Worm (Caenorhabditis elegans): ENCODE data around the gene his-74.

Gene his-74

DNA sequence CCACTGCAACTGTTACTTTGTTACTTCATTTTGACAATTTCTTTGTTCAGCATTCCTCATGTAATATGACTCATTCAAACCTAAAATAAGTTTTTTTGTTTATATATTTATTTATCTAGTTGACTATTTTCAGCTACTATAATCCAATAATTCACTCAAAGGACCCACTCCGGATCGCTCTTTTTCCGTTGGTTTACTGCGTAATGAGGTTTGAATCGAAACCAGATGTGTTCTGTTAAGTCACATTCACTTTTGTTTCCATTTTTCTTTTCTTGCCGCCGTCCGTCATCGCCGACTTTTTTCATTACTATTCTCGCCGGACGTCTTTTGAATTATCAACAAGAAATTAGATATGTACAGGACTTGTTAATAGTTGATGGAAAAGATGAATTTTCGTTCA, 3.3 kb upstream of the his-74 start:
- TF ChIP-seq tbx-8 (GFP tag; optimal IDR thresholded peaks at IDR 0.05) (no peak), sptf-1 (tag; optimal IDR thresholded peaks at IDR 0.05) (no peak), snpc-4 (tag; optimal IDR thresholded peaks at IDR 0.05) (no peak), nhr-237 (tag; optimal IDR thresholded peaks at IDR 0.05) (no peak), zip-8 (tag; optimal IDR thresholded peaks at IDR 0.05) (no peak), sem-2 (GFP tag; optimal IDR thresholded peaks at IDR 0.05) (no peak), nhr-2 (tag; optimal IDR thresholded peaks at IDR 0.05) (no peak), mls-2 (tag; optimal IDR thresholded peaks at IDR 0.05) (no peak), unc-62 (GFP tag; optimal IDR thresholded peaks at IDR 0.05) (no peak)

DNA sequence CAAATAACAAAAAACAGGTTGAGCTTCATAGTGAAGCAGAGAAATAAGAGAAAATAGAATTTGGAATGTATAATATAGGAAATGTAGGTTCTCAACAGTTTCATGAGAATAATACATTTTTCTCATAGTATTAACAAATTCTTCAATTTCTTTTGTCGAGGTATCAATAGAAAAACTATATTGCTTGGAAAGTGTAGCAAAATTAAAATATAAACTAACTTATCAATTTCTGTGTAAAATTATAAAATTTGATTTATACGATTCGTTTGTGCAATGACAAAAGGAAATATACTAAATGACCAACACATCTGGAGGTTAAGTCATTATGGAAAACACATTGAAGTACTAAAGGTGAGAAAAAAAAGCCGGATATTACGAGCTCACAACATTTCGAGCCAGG, 1.5 kb upstream of the his-74 start, which contains the start of gene W05B10.3:
TSS of gene W05B10.3 (minus strand) at position 101 of the 400 bp plus-strand sequence.
- TF ChIP-seq flh-1 (GFP tag; optimal IDR thresholded peaks at IDR 0.05) (no peak), M03D4.4 (tag; optimal IDR thresholded peaks at IDR 0.05) (no peak), ztf-11 (tag; optimal IDR thresholded peaks at IDR 0.05) (no peak), ceh-83 (GFP tag; optimal IDR thresholded peaks at IDR 0.05) (no peak), elt-1 (tag; optimal IDR thresholded peaks at IDR 0.05; ENCODE audit: borderline replicate concordance, insufficient read depth) (no peak), elt-3 (tag; optimal IDR thresholded peaks at IDR 0.05) (no peak), nhr-2 (tag; optimal IDR thresholded peaks at IDR 0.05) (no peak), blmp-1 (tag; optimal IDR thresholded peaks at IDR 0.05) (no peak), lsy-2 (tag; optimal IDR thresholded peaks at IDR 0.05) (no peak), unc-62 (GFP tag; optimal IDR thresholded peaks at IDR 0.05) (no peak), pha-4 (tag; optimal IDR thresholded peaks at IDR 0.05) (no peak), hlh-1 (tag; optimal IDR thresholded peaks at IDR 0.05) (no peak), zip-8 (tag; optimal IDR thresholded peaks at IDR 0.05) (no peak), mls-2 (tag; optimal IDR thresholded peaks at IDR 0.05) (no peak), nhr-237 (tag; optimal IDR thresholded peaks at IDR 0.05) (no peak), snpc-4 (tag; optimal IDR thresholded peaks at IDR 0.05) (no peak), ham-2 (GFP tag; optimal IDR thresholded peaks at IDR 0.05) (no peak), unc-39 (tag; optimal IDR thresholded peaks at IDR 0.05) (no peak), lin-32 (GFP tag; optimal IDR thresholded peaks at IDR 0.05) (no peak), sptf-1 (tag; optimal IDR thresholded peaks at IDR 0.05) (no peak)

DNA sequence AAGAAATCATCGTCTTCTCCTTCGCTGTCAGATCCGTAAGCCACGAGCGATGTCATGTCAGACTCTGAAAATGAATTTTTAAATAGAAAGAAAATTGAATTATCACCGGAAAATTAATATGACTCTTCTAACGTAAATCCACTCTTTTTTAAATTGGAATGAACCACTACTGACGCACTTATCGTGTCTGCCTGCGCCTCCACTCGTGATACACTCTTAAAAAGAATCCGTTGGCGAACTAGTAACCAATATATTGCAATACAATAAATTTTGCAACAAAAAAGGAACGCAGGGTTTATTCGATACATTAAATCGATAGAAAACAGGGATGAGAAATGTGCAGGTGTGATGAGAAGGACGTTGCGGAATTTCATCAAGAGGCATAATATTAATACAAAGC, 704 bp downstream of the his-74 start, which contains the start of gene ccch-3:
TSS of gene ccch-3 (minus strand) at position 262 of the 400 bp plus-strand sequence.
- TF ChIP-seq zip-8 (tag; optimal IDR thresholded peaks at IDR 0.05) (no peak), ham-2 (GFP tag; optimal IDR thresholded peaks at IDR 0.05) (no peak), flh-1 (GFP tag; optimal IDR thresholded peaks at IDR 0.05) (no peak), ces-1 (GFP tag; optimal IDR thresholded peaks at IDR 0.05) (peak; percentile 74)

DNA sequence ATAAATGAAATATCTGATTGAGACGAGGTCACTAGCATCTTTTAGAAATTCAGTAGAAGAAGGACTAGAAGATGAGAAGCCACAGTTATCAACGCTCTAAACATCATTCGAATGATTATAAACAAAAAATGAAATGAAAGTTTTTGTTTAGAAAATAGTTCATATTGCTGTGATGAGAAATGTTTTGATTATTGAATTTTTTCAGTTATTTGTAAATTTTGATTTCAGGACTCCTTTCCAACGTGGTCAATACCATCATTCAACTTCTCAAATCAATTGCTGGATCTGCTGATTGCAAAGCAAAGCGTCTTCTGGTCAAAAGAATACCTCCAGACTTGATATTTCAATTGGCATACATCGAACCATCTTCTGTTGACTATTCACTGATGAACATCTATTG, 2.0 kb downstream of the his-74 start, which contains the start of gene W05B10.6:
TSS of gene W05B10.6 (minus strand) at position 101 of the 400 bp plus-strand sequence.
- TF ChIP-seq mep-1 (tag; optimal IDR thresholded peaks at IDR 0.05) (no peak), zip-8 (tag; optimal IDR thresholded peaks at IDR 0.05) (no peak), drap-1 (GFP tag; optimal IDR thresholded peaks at IDR 0.05) (no peak)

DNA sequence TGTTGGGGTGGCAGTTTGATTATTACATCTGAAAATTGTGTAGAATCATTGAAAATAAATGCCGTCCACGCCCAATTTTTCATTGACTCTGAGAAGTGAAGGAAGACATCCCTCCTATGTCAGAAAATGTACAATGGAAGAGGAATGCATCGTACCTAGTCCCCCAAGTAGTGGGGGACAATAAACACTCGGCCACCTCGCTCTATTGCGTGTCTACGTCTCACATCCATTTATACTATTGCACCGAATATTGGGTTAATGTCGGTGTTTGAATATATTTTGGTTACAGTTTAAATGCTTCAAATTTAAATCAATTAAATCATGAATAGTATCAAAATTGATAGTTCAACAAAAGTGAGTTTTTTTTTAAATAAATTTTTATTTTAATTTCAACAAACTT, 10.5 kb downstream of the his-74 start, which contains the start of gene lin-25:
TSS of gene lin-25 (plus strand) at position 290 of the 400 bp plus-strand sequence.
- no peak for TF ChIP-seq mls-2 (tag; optimal IDR thresholded peaks at IDR 0.05)
- peak; percentile 44 for TF ChIP-seq pha-4 (tag; optimal IDR thresholded peaks at IDR 0.05)
- peak; percentile 64 for TF ChIP-seq ces-1 (GFP tag; optimal IDR thresholded peaks at IDR 0.05)
- TF ChIP-seq hlh-1 (tag; optimal IDR thresholded peaks at IDR 0.05), result peak; percentile 11
- TF ChIP-seq sptf-1 (tag; optimal IDR thresholded peaks at IDR 0.05), result no peak
- TF ChIP-seq lsy-2 (tag; optimal IDR thresholded peaks at IDR 0.05), result peak; percentile 1
- TF ChIP-seq flh-1 (GFP tag; optimal IDR thresholded peaks at IDR 0.05), result no peak
- no peak for TF ChIP-seq nhr-237 (tag; optimal IDR thresholded peaks at IDR 0.05)
- TF ChIP-seq cnd-1 (tag; optimal IDR thresholded peaks at IDR 0.05), result no peak
- TF ChIP-seq mep-1 (tag; optimal IDR thresholded peaks at IDR 0.05), result peak; percentile 43
- no peak for TF ChIP-seq nhr-12 (tag; optimal IDR thresholded peaks at IDR 0.05)
- no peak for TF ChIP-seq ceh-83 (GFP tag; optimal IDR thresholded peaks at IDR 0.05)

DNA sequence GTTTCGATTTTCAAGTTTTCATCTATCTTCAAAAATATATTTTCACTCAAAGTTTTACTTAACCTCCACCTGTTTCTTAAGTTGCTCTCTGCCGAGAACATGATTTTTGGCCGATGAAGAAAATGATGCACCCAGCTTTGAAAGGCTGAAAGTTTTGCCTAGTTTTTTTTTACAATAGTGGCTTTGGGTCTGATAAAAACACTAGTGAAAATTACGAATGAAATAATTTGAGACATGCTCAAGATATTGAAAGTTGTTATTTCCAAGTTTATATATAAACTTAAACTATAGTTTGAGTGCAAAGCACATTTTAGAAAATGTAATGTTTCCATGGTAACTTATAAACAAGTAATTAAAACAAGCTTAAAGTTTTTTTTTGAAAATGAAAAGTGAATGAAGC, 10.9 kb downstream of the his-74 start, which contains the start of gene gpa-9:
TSS of gene gpa-9 (minus strand) at position 101 of the 400 bp plus-strand sequence.
- TF ChIP-seq nhr-28 (tag; optimal IDR thresholded peaks at IDR 0.05), result no peak
- no peak for TF ChIP-seq elt-3 (tag; optimal IDR thresholded peaks at IDR 0.05)
- TF ChIP-seq blmp-1 (tag; optimal IDR thresholded peaks at IDR 0.05), result no peak
- TF ChIP-seq M03D4.4 (tag; optimal IDR thresholded peaks at IDR 0.05), result no peak
- no peak for TF ChIP-seq sptf-1 (tag; optimal IDR thresholded peaks at IDR 0.05)
- no peak for TF ChIP-seq ceh-43 (GFP tag; optimal IDR thresholded peaks at IDR 0.05)
- no peak for TF ChIP-seq drap-1 (GFP tag; optimal IDR thresholded peaks at IDR 0.05)
- TF ChIP-seq cnd-1 (tag; optimal IDR thresholded peaks at IDR 0.05), result no peak
- TF ChIP-seq unc-120 (tag; optimal IDR thresholded peaks at IDR 0.05; ENCODE audit: poor library complexity, severe bottlenecking), result no peak
- no peak for TF ChIP-seq lin-13 (tag; optimal IDR thresholded peaks at IDR 0.05)
- no peak for TF ChIP-seq nhr-12 (tag; optimal IDR thresholded peaks at IDR 0.05)
- no peak for TF ChIP-seq ceh-39 (tag; optimal IDR thresholded peaks at IDR 0.05)
